Fruit fly (Drosophila melanogaster): ENCODE results near the gene CG34183.

DNA sequence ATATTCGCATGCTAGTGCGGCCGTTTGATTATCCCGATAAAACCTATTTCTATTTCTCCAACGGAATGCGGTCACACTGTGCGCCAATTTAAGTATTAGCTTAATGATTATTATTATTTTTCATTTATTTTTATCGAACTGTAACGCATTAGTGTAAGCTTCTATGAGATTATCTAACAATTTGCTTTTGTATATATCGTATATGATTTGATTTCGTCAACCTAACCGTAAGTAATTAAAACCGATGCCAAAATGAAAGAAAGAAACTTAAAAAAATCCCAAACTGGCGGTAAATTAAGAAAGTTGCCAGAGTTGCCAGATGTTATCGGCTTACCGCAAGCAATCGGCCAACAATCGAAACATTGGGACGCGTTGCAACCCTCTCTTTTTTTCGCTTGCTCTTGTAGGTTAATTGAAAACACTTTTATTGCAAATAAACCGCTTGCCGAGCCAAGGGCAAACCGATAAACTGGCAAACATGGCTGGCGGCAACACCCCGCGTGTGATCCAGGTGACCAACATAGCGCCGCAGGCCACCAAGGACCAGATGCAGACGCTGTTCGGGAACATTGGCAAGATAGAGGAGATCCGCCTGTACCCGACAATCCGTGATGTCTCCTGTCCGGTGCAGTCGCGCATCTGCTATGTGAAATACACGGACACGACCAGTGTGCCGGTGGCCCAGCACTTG is 22.1 kb upstream of the CG34183 start, which contains the start of the genes Etl1 and Srp54:
- TF ChIP-seq Dif (GFP tag; optimal IDR thresholded peaks at IDR 0.05; ENCODE audit: partially characterized antibody) (no peak), Vsx2 (GFP tag; optimal IDR thresholded peaks at IDR 0.05; ENCODE audit: partially characterized antibody) (no peak), usp (GFP tag; optimal IDR thresholded peaks at IDR 0.05) (no peak), ey (GFP tag; optimal IDR thresholded peaks at IDR 0.05) (no peak), Abd-B (GFP tag; optimal IDR thresholded peaks at IDR 0.05) (no peak)

All from whole organism, wandering third instar larva.